Fruit fly (Drosophila melanogaster): Measurements from ENCODE around the gene CG2694.
A peak's percentile ranks its signal among the peaks of the same experiment; 100 is the strongest.

dm6 chrX:2761198-2761597 is 47.3 kb downstream of the CG2694 start:
- TF ChIP-seq CG1529 (GFP tag; optimal IDR thresholded peaks at IDR 0.05) = no peak
- TF ChIP-seq CG1603 (tag; optimal IDR thresholded peaks at IDR 0.05) = peak; percentile 3
- TF ChIP-seq Hr78 (GFP tag; optimal IDR thresholded peaks at IDR 0.05) = no peak
- TF ChIP-seq CG8388 (GFP tag; optimal IDR thresholded peaks at IDR 0.05) = no peak
- no peak for TF ChIP-seq CG14860 (GFP tag; IDR thresholded peaks at IDR 0.05; ENCODE audit: partially characterized antibody)
- no peak for TF ChIP-seq CG4282 (GFP tag; optimal IDR thresholded peaks at IDR 0.05)
- TF ChIP-seq Sry-β (GFP tag; optimal IDR thresholded peaks at IDR 0.05) = no peak
- no peak for TF ChIP-seq Six4 (GFP tag; optimal IDR thresholded peaks at IDR 0.05)
- no peak for TF ChIP-seq dm (GFP tag; optimal IDR thresholded peaks at IDR 0.05)
- TF ChIP-seq Chrac-16 (GFP tag; optimal IDR thresholded peaks at IDR 0.05) = no peak
